Worm (Caenorhabditis elegans): ENCODE results near the gene bcf-1.

The bcf-1 gene

DNA sequence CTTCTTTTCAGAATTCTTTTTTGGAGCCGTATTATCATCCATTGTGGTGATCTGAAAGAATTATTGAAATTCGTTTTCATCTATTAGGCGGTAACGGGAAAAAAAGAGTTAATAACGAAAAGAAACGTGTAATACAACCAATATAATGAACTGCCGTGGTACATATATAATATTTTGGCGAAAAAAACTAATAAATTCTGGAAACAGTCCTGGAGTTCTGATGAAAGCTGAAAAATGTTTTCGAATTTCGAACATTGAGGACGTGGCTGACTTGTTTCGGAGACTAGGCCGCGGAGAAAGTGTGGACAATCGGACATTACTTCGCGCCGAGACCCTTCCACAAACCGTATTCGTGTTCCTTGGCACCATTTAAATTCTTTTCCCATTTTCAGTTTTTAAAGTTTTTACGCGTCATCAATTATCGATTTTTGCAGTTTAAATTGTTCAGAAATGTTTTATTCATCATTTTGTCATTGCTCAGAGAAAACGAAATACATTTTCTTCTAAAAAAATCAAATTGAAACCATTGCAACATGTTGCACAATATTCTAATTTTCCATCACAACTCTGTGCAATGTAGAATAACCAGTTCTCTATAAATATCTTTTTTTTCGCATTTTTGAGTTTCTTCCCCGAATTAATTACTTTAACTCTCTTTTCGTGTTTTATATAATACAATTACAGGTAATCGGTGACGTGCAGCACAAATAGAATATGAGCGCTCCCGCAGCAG lies 25.0 kb upstream of the bcf-1 start, which contains the start of the genes gad-1 and erfa-1 (continued):
- TF ChIP-seq mep-1 (tag; optimal IDR thresholded peaks at IDR 0.05) = peak; percentile 62
- no peak for TF ChIP-seq ZK546.5 (tag; optimal IDR thresholded peaks at IDR 0.05)
- TF ChIP-seq tag-97 (GFP tag; IDR thresholded peaks at IDR 0.05) = no peak
- peak; percentile 86 for TF ChIP-seq lin-38 (GFP tag; IDR thresholded peaks at IDR 0.05)
- no peak for TF ChIP-seq mdt-29 (GFP tag; IDR thresholded peaks at IDR 0.05)
- TF ChIP-seq F10B5.3 (tag; optimal IDR thresholded peaks at IDR 0.05) = no peak
- TF ChIP-seq snpc-4 (tag; optimal IDR thresholded peaks at IDR 0.05) = no peak

DNA sequence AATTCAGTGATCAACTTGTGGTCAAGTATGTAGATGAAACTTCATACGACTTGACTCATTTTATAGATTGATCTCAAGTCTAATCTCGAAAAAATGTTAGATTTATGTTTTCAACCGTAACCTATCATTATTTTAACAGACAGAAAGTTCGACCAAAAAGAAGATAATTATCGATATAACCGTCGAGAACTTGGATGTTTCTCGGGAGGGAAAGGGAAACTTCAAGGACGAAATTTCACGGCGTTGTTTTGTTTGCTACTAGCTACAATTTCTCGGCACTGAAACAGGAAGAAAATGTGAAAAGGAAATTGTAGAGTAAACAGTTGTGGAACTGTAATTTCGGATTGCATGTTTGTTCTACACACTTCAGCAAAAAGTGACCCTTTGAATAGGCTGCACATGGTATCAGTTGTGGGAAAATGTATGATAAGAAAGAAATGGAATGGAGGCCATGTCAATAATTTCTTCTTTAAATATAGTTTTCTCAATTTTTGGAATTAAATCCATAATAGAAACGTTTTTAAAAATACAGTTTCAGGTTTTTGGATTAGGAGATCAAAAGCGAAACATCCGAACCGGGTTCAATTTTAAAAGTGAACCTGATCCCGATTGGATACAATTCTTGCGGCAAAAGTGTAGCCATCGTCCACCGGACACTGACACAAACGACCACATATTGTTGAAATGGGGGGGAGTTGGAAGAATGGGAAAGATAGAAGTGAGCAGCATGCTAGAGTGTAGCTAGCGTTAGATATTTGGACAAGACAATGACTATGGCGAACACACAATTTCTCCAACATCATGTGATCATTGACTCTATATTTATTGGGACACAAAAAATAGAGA lies 22.2 kb upstream of the bcf-1 start:
- TF ChIP-seq daf-16 (GFP tag; optimal IDR thresholded peaks at IDR 0.05) (no peak), daf-16 (tag; optimal IDR thresholded peaks at IDR 0.05) (peak; percentile 60), F26F4.8 (GFP tag; conservative IDR thresholded peaks at IDR 0.05) (no peak), mdl-1 (tag; optimal IDR thresholded peaks at IDR 0.05) (peak in 1 of 2 experiments; percentile 7), mep-1 (tag; optimal IDR thresholded peaks at IDR 0.05) (peak; percentile 32), egl-43 (GFP tag; IDR thresholded peaks at IDR 0.05) (no peak), aha-1 (tag) (peak; percentile 10), dve-1 (tag; optimal IDR thresholded peaks at IDR 0.05; ENCODE audit: insufficient read depth) (peak; percentile 53), pqm-1 (tag; optimal IDR thresholded peaks at IDR 0.05) (peak; percentile 65), lin-38 (GFP tag; IDR thresholded peaks at IDR 0.05) (0 out of 2 replicates have a peak, but pooled peaks have one; percentile 13), unc-62 (GFP tag; optimal IDR thresholded peaks at IDR 0.05 in 1 of 2) (peak in 1 of 2 experiments; percentile 83), unc-62 (tag; optimal IDR thresholded peaks at IDR 0.05) (no peak), nhr-28 (tag; optimal IDR thresholded peaks at IDR 0.05) (peak; percentile 89), hlh-11 (tag; optimal IDR thresholded peaks at IDR 0.05) (peak; percentile 23), daf-8 (GFP tag; IDR thresholded peaks at IDR 0.05) (no peak), hlh-30 (tag; optimal IDR thresholded peaks at IDR 0.05; ENCODE audit: insufficient read depth) (peak; percentile 39), ztf-11 (tag; optimal IDR thresholded peaks at IDR 0.05) (no peak)

DNA sequence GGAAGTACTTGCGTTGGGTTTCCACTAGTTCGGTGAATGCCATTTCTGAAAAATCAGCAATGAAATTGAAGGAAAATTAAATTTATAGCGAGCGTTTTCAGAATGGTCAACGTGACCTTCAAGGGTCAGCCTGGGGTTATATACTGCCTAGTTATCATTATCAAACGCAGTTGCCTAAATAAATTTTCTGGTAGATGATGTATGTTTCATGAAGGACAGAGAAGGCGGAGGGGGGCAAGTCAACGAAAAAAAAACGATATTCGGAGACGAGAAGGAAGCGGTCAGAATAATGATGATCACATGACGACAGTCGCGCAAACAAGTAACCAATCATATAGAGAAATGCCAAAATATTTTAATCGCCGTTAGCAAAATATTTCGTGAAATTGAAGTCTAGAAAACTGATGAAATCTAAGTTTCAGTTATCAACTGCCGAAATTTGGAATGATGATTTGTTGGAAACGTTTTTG lies 21.3 kb upstream of the bcf-1 start, which contains the start of gene alh-4:
alh-4 (minus strand) TSS at position 51 of the 470 bp plus-strand sequence.
- peak; percentile 28 for TF ChIP-seq hlh-11 (tag; optimal IDR thresholded peaks at IDR 0.05)
- peak in 1 of 2 experiments; percentile 85 for TF ChIP-seq unc-62 (GFP tag; optimal IDR thresholded peaks at IDR 0.05 in 1 of 2)
- no peak for TF ChIP-seq unc-62 (tag; optimal IDR thresholded peaks at IDR 0.05)
- peak; percentile 39 for TF ChIP-seq hlh-30 (tag; optimal IDR thresholded peaks at IDR 0.05; ENCODE audit: insufficient read depth)
- no peak for TF ChIP-seq Y105C5A.15 (GFP tag; IDR thresholded peaks at IDR 0.05)
- TF ChIP-seq nhr-28 (tag; optimal IDR thresholded peaks at IDR 0.05) = peak; percentile 44
- TF ChIP-seq nhr-10 (tag; optimal IDR thresholded peaks at IDR 0.05) = no peak
- peak; percentile 45 for TF ChIP-seq cey-2 (tag; optimal IDR thresholded peaks at IDR 0.05; ENCODE audit: borderline replicate concordance, insufficient read depth)

DNA sequence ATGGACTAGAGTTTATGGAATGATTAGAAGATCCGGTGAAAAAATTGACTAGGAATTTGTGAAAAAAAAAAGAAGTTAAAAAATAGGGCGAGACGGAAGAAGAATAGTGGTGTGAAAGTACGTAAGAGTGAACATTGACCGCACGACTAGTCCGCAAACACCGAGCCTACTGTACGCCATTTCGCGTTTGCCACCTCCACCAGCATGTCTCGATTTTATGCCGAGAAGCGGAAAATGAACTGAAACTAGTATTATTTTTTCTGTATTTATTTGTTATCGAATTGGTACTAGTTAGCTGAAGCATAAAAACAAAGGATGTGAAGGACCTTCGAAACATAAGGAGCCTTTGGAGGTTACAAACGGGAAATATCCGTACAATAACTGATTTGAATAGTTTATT lies 18.9 kb upstream of the bcf-1 start:
- TF ChIP-seq nhr-28 (tag; optimal IDR thresholded peaks at IDR 0.05) (no peak), saeg-2 (GFP tag; IDR thresholded peaks at IDR 0.05) (no peak), F49E8.2 (tag; optimal IDR thresholded peaks at IDR 0.05; ENCODE audit: borderline replicate concordance) (no peak), ama-1 (optimal IDR thresholded peaks at IDR 0.05) (peak; percentile 78), nhr-6 (tag; optimal IDR thresholded peaks at IDR 0.05) (peak; percentile 44), daf-16 (GFP tag; optimal IDR thresholded peaks at IDR 0.05) (no peak), daf-16 (tag; optimal IDR thresholded peaks at IDR 0.05) (peak; percentile 25), ztf-7 (tag; optimal IDR thresholded peaks at IDR 0.05) (no peak), zfp-3 (GFP tag; conservative IDR thresholded peaks at IDR 0.05) (peak; percentile 50; the same call in 1 of the 2 replicates), hlh-11 (tag; optimal IDR thresholded peaks at IDR 0.05) (peak; percentile 20), dpl-1 (GFP tag; optimal IDR thresholded peaks at IDR 0.05) (peak; percentile 52), pqm-1 (tag; optimal IDR thresholded peaks at IDR 0.05) (no peak), rbr-2 (tag; optimal IDR thresholded peaks at IDR 0.05) (peak; percentile 18), hlh-30 (tag; optimal IDR thresholded peaks at IDR 0.05; ENCODE audit: insufficient read depth) (peak; percentile 28), lsy-2 (tag; optimal IDR thresholded peaks at IDR 0.05) (peak in 1 of 2 experiments; percentile 76), skn-1 (tag; optimal IDR thresholded peaks at IDR 0.05) (no peak), mep-1 (tag; optimal IDR thresholded peaks at IDR 0.05) (peak; percentile 43), aha-1 (tag) (no peak), ces-1 (GFP tag; optimal IDR thresholded peaks at IDR 0.05) (no peak), mes-2 (tag; optimal IDR thresholded peaks at IDR 0.05; ENCODE audit: poor library complexity, severe bottlenecking) (peak; percentile 76), dmd-6 (GFP tag; IDR thresholded peaks at IDR 0.05) (0 out of 2 replicates have a peak, but pooled peaks have one; percentile 12), lin-38 (GFP tag; IDR thresholded peaks at IDR 0.05) (peak; percentile 57)
